Fruit fly (Drosophila melanogaster): Measurements from ENCODE around the gene CG3061.

The CG3061 gene

dm6 chr3R:14005152-14005551 lies 27.0 kb upstream of the CG3061 start (continued):
- TF ChIP-seq CG6854 (GFP tag; optimal IDR thresholded peaks at IDR 0.05) (no peak), CG7987 (GFP tag; optimal IDR thresholded peaks at IDR 0.05) (no peak), ssp (GFP tag; IDR thresholded peaks at IDR 0.05) (no peak), zfh2 (GFP tag; optimal IDR thresholded peaks at IDR 0.05) (no peak), gt (GFP tag; IDR thresholded peaks at IDR 0.05) (no peak), Stat92E (GFP tag; optimal IDR thresholded peaks at IDR 0.05) (no peak), CG31388 (GFP tag; optimal IDR thresholded peaks at IDR 0.05) (no peak), CG14014 (GFP tag; IDR thresholded peaks at IDR 0.05) (no peak), CG9797 (GFP tag; optimal IDR thresholded peaks at IDR 0.05) (no peak), Vsx1 (GFP tag; optimal IDR thresholded peaks at IDR 0.05) (peak; percentile 23), ftz-f1 (GFP tag; optimal IDR thresholded peaks at IDR 0.05) (peak; percentile 36), gfzf (GFP tag; optimal IDR thresholded peaks at IDR 0.05) (no peak), CG7745 (tag; optimal IDR thresholded peaks at IDR 0.05) (peak; percentile 20), CG13296 (GFP tag; optimal IDR thresholded peaks at IDR 0.05) (peak; percentile 30), CG34224 (GFP tag; IDR thresholded peaks at IDR 0.05; ENCODE audit: partially characterized antibody) (no peak), CG15514 (GFP tag; optimal IDR thresholded peaks at IDR 0.05) (peak; percentile 15), CG5953 (GFP tag; IDR thresholded peaks at IDR 0.05) (no peak), CG16779 (GFP tag; IDR thresholded peaks at IDR 0.05) (no peak), H15 (GFP tag; IDR thresholded peaks at IDR 0.05) (no peak), Dbx (GFP tag; IDR thresholded peaks at IDR 0.05) (no peak), sima (GFP tag; optimal IDR thresholded peaks at IDR 0.05) (no peak), chinmo (GFP tag; IDR thresholded peaks at IDR 0.05; ENCODE audit: partially characterized antibody) (peak; percentile 87; the same call in 2 of the 4 replicates), zen (tag; optimal IDR thresholded peaks at IDR 0.05) (no peak), Bdp1 (GFP tag; optimal IDR thresholded peaks at IDR 0.05) (no peak), lola (GFP tag; optimal IDR thresholded peaks at IDR 0.05) (no peak), dimm (GFP tag; IDR thresholded peaks at IDR 0.05) (no peak), Oaz (GFP tag; IDR thresholded peaks at IDR 0.05) (no peak), CG11456 (GFP tag; IDR thresholded peaks at IDR 0.05) (no peak), al (GFP tag; IDR thresholded peaks at IDR 0.05) (no peak), CG10543 (GFP tag; optimal IDR thresholded peaks at IDR 0.05) (peak; percentile 44), zen2 (GFP tag; IDR thresholded peaks at IDR 0.05; ENCODE audit: partially characterized antibody) (no peak), CG1529 (GFP tag; optimal IDR thresholded peaks at IDR 0.05) (no peak), NC2α (GFP tag; optimal IDR thresholded peaks at IDR 0.05) (no peak), p53 (GFP tag; optimal IDR thresholded peaks at IDR 0.05) (no peak), Deaf1 (tag; optimal IDR thresholded peaks at IDR 0.05) (peak; percentile 47), CG17912 (GFP tag; optimal IDR thresholded peaks at IDR 0.05) (no peak), NFAT (GFP tag; IDR thresholded peaks at IDR 0.05) (no peak), CG3407 (GFP tag; optimal IDR thresholded peaks at IDR 0.05) (no peak), Xbp1 (GFP tag; optimal IDR thresholded peaks at IDR 0.05) (no peak), zfh1 (GFP tag; IDR thresholded peaks at IDR 0.05) (no peak), Hr51 (GFP tag; optimal IDR thresholded peaks at IDR 0.05) (no peak), CG9817 (tag; optimal IDR thresholded peaks at IDR 0.05) (no peak), Taf1 (GFP tag; IDR thresholded peaks at IDR 0.05) (no peak), CG12942 (GFP tag; optimal IDR thresholded peaks at IDR 0.05) (no peak), CG12104 (GFP tag; optimal IDR thresholded peaks at IDR 0.05) (no peak), Spps (tag; optimal IDR thresholded peaks at IDR 0.05) (no peak), HHEX (GFP tag; optimal IDR thresholded peaks at IDR 0.05) (peak; percentile 22), CG33557 (GFP tag; optimal IDR thresholded peaks at IDR 0.05) (no peak), z (GFP tag; IDR thresholded peaks at IDR 0.05) (no peak), CG2678 (tag; optimal IDR thresholded peaks at IDR 0.05) (peak; percentile 29), Rfx (GFP tag; IDR thresholded peaks at IDR 0.05) (0 out of 2 replicates have a peak, but pooled peaks have one; percentile 27)
